Fruit fly (Drosophila melanogaster): ENCODE measurements around the gene gdrd.

The gdrd gene

dm6 chr3L:14665802-14666351 is 25.3 kb upstream of the gdrd start (continued):
- TF ChIP-seq CG30020 (tag; optimal IDR thresholded peaks at IDR 0.05) (peak; percentile 60), sim (GFP tag; IDR thresholded peaks at IDR 0.05) (peak; percentile 58; the same call in 1 of the 2 replicates), sqz (GFP tag; optimal IDR thresholded peaks at IDR 0.05) (peak; percentile 75), E2f1 (GFP tag; IDR thresholded peaks at IDR 0.05) (peak; percentile 83), gem (tag; optimal IDR thresholded peaks at IDR 0.05) (peak; percentile 92), CG10431 (GFP tag; optimal IDR thresholded peaks at IDR 0.05) (peak; percentile 80), slou (GFP tag; optimal IDR thresholded peaks at IDR 0.05) (peak; percentile 80), CG15479 (GFP tag; optimal IDR thresholded peaks at IDR 0.05) (no peak), Hr3 (GFP tag; optimal IDR thresholded peaks at IDR 0.05) (peak; percentile 81), NC2β (GFP tag; optimal IDR thresholded peaks at IDR 0.05) (peak; percentile 86), hbn (GFP tag; IDR thresholded peaks at IDR 0.05; ENCODE audit: partially characterized antibody) (no peak), amos (GFP tag; IDR thresholded peaks at IDR 0.05; ENCODE audit: partially characterized antibody) (no peak), Nf-YC (tag; optimal IDR thresholded peaks at IDR 0.05) (peak; percentile 73), dmrt99B (tag; optimal IDR thresholded peaks at IDR 0.05) (peak; percentile 91), CG12299 (tag; optimal IDR thresholded peaks at IDR 0.05) (peak; percentile 85), sens-2 (GFP tag; IDR thresholded peaks at IDR 0.05) (peak; percentile 83), caup (GFP tag; optimal IDR thresholded peaks at IDR 0.05; ENCODE audit: severe bottlenecking) (peak; percentile 90), HmgZ (tag; optimal IDR thresholded peaks at IDR 0.05) (peak; percentile 88), CG7786 (GFP tag; optimal IDR thresholded peaks at IDR 0.05) (peak; percentile 83), CG3163 (GFP tag; optimal IDR thresholded peaks at IDR 0.05) (peak; percentile 64), dpn (GFP tag; optimal IDR thresholded peaks at IDR 0.05) (peak; percentile 91 to 92), Spps (tag; optimal IDR thresholded peaks at IDR 0.05) (peak; percentile 85), gsb-n (tag; optimal IDR thresholded peaks at IDR 0.05) (peak; percentile 84), CG9797 (GFP tag; optimal IDR thresholded peaks at IDR 0.05) (peak; percentile 25), CG14965 (GFP tag; optimal IDR thresholded peaks at IDR 0.05; ENCODE audit: borderline replicate concordance) (peak; percentile 64), maf-S (GFP tag; optimal IDR thresholded peaks at IDR 0.05) (peak; percentile 82), CG1647 (GFP tag; optimal IDR thresholded peaks at IDR 0.05) (peak; percentile 88), tgo (GFP tag; IDR thresholded peaks at IDR 0.05) (peak; percentile 85), CG7963 (GFP tag; IDR thresholded peaks at IDR 0.05; ENCODE audit: partially characterized antibody) (no peak), Hey (tag; optimal IDR thresholded peaks at IDR 0.05) (peak; percentile 96), Dp (GFP tag; optimal IDR thresholded peaks at IDR 0.05) (no peak), ap (GFP tag; IDR thresholded peaks at IDR 0.05) (peak; percentile 79), repo (GFP tag; optimal IDR thresholded peaks at IDR 0.05) (peak; percentile 87), CG2199 (GFP tag; IDR thresholded peaks at IDR 0.05) (peak; percentile 80; the same call in 2 of the 3 replicates), HLH54F (GFP tag; optimal IDR thresholded peaks at IDR 0.05) (peak; percentile 87), CG15514 (GFP tag; optimal IDR thresholded peaks at IDR 0.05) (peak; percentile 77), eve (GFP tag; optimal IDR thresholded peaks at IDR 0.05) (peak in 1 of 2 experiments; percentile 95), CG10209 (GFP tag; optimal IDR thresholded peaks at IDR 0.05) (peak; percentile 85), CG8478 (optimal IDR thresholded peaks at IDR 0.05) (no peak), CG2202 (tag; optimal IDR thresholded peaks at IDR 0.05) (peak; percentile 85), CG8924 (tag; optimal IDR thresholded peaks at IDR 0.05) (peak; percentile 92), CG3847 (GFP tag; IDR thresholded peaks at IDR 0.05) (peak; percentile 76)
